Fruit fly (Drosophila melanogaster) whole organism, wandering third instar larva: Measurements from ENCODE around the gene CG8773.

Experiments used
- Abd-B ChIP-seq: fragments of >200 bp; optimal IDR thresholded peaks from 2 replicates; lab custom pipeline; 2017; ENCODE audit warnings: missing biosample characterization, missing genetic modification characterization
- Hr78 ChIP-seq: fragments of >200 bp; optimal IDR thresholded peaks from 2 replicates; lab custom pipeline; 2017; ENCODE audit warnings: missing biosample characterization, missing genetic modification characterization
- dsf ChIP-seq: sonication (Bioruptor generic); optimal IDR thresholded peaks from 2 replicates; lab custom pipeline; 2016; ENCODE audit warnings: missing biosample characterization, missing genetic modification characterization, borderline replicate concordance
- h ChIP-seq: fragments of 200-800 bp; sonication (Bioruptor generic); optimal IDR thresholded peaks from 3 replicates; lab custom pipeline; 2016; ENCODE audit warnings: missing biosample characterization, mild to moderate bottlenecking, missing genetic modification characterization
- pan ChIP-seq: fragments of >200 bp; optimal IDR thresholded peaks from 2 replicates; lab custom pipeline; 2017
- psq ChIP-seq: fragments of 200-800 bp; sonication (Bioruptor generic); optimal IDR thresholded peaks from 3 replicates; lab custom pipeline; 2017; ENCODE audit warnings: missing biosample characterization, mild to moderate bottlenecking, missing genetic modification characterization, moderate library complexity
- usp ChIP-seq: fragments of >200 bp; optimal IDR thresholded peaks from 2 replicates; lab custom pipeline; 2017; ENCODE audit warnings: missing biosample characterization, missing genetic modification characterization

dm6 chr3R:13290329-13290728 is 4.2 kb upstream of the CG8773 start, which contains the start of gene Osi22:
- TF ChIP-seq psq (GFP tag; lab: Kevin White, UChicago) = no peak
- TF ChIP-seq dsf = no peak
- no peak for TF ChIP-seq h
- TF ChIP-seq pan (lab: Kevin White, UChicago) = no peak
- TF ChIP-seq Hr78 (GFP tag; lab: Kevin White, UChicago) = no peak
- no peak for TF ChIP-seq Abd-B
- TF ChIP-seq usp (GFP tag; lab: Kevin White, UChicago) = no peak
